Worm (Caenorhabditis elegans) whole organism, mixed stage, embryonic: ENCODE measurements around the gene ZK1248.20.
A peak's percentile ranks its signal among the peaks of the same experiment; 100 is the strongest.

ENCODE experiments used
- M03D4.4 ChIP-seq: sonication (generic microtip); optimal IDR thresholded peaks from 2 replicates; lab custom pipeline; 2017; ENCODE audit warnings: mild to moderate bottlenecking, missing genetic modification characterization, missing compliant biosample characterization
- bed-3 ChIP-seq: fragments of 200-800 bp; sonication (Bioruptor generic); optimal IDR thresholded peaks from 3 replicates; lab custom pipeline; 2018; ENCODE audit warnings: mild to moderate bottlenecking, missing genetic modification characterization, moderate library complexity, missing compliant biosample characterization
- blmp-1 ChIP-seq: fragments of 150-350 bp; optimal IDR thresholded peaks from 2 replicates; lab custom pipeline; 2014; ENCODE audit warnings: missing biosample characterization, missing genetic modification characterization
- ceh-39 ChIP-seq: fragments of 150-350 bp; optimal IDR thresholded peaks from 2 replicates; lab custom pipeline; 2014; ENCODE audit warnings: missing biosample characterization, missing genetic modification characterization
- ceh-43 ChIP-seq: fragments of 200-800 bp; sonication (Bioruptor generic); optimal IDR thresholded peaks from 2 replicates; lab custom pipeline; 2018; ENCODE audit warnings: mild to moderate bottlenecking, missing genetic modification characterization, moderate library complexity, missing compliant biosample characterization
- ceh-83 ChIP-seq: fragments of 200-800 bp; sonication (Bioruptor generic); optimal IDR thresholded peaks from 2 replicates; lab custom pipeline; 2018; ENCODE audit warnings: mild to moderate bottlenecking, missing genetic modification characterization, missing compliant biosample characterization
- ces-1 ChIP-seq: fragments of 150-350 bp; optimal IDR thresholded peaks from 2 replicates; lab custom pipeline; 2014; ENCODE audit warnings: missing biosample characterization, missing genetic modification reagents, missing genetic modification characterization
- cnd-1 ChIP-seq: fragments of 200-800 bp; sonication (Bioruptor generic); optimal IDR thresholded peaks from 2 replicates; lab custom pipeline; 2018; ENCODE audit warnings: mild to moderate bottlenecking, missing genetic modification characterization, missing compliant biosample characterization
- drap-1 ChIP-seq: fragments of 200-800 bp; sonication (Bioruptor generic); optimal IDR thresholded peaks from 3 replicates; lab custom pipeline; 2018; ENCODE audit warnings: mild to moderate bottlenecking, missing genetic modification characterization, missing compliant biosample characterization
- elt-1 ChIP-seq: sonication (generic microtip); optimal IDR thresholded peaks from 2 replicates; lab custom pipeline; 2017; ENCODE audit warnings: missing genetic modification characterization, mild to moderate bottlenecking, missing compliant biosample characterization, antibody characterized with exemption, moderate library complexity, borderline replicate concordance; ENCODE audit not compliant: insufficient read depth
- elt-3 ChIP-seq: fragments of 150-350 bp; optimal IDR thresholded peaks from 2 replicates; lab custom pipeline; 2014; ENCODE audit warnings: missing biosample characterization, missing genetic modification characterization
- flh-1 ChIP-seq: fragments of 200-800 bp; sonication (Bioruptor generic); optimal IDR thresholded peaks from 2 replicates; lab custom pipeline; 2018; ENCODE audit warnings: mild to moderate bottlenecking, missing genetic modification characterization, moderate library complexity, missing compliant biosample characterization
- ham-2 ChIP-seq: fragments of 200-800 bp; sonication (Bioruptor generic); optimal IDR thresholded peaks from 2 replicates; lab custom pipeline; 2018; ENCODE audit warnings: mild to moderate bottlenecking, missing genetic modification characterization, missing compliant biosample characterization
- hlh-1 ChIP-seq: fragments of 150-350 bp; optimal IDR thresholded peaks from 2 replicates; lab custom pipeline; 2014; ENCODE audit warnings: missing biosample characterization, missing genetic modification reagents, missing genetic modification characterization
- lin-13 ChIP-seq: fragments of 150-350 bp; optimal IDR thresholded peaks from 2 replicates; lab custom pipeline; 2014; ENCODE audit warnings: missing biosample characterization, missing genetic modification characterization
- lin-32 ChIP-seq: fragments of 200-800 bp; sonication (Bioruptor generic); optimal IDR thresholded peaks from 2 replicates; lab custom pipeline; 2018; ENCODE audit warnings: mild to moderate bottlenecking, missing genetic modification characterization, missing compliant biosample characterization
- lsy-2 ChIP-seq: fragments of 150-350 bp; optimal IDR thresholded peaks from 2 replicates; lab custom pipeline; 2014; ENCODE audit warnings: missing biosample characterization, missing genetic modification characterization
- mab-5 ChIP-seq: fragments of 150-350 bp; optimal IDR thresholded peaks from 2 replicates; lab custom pipeline; 2014; ENCODE audit warnings: missing biosample characterization, missing genetic modification characterization
- mls-2 ChIP-seq: sonication (generic microtip); optimal IDR thresholded peaks from 2 replicates; lab custom pipeline; 2016; ENCODE audit warnings: mild to moderate bottlenecking, missing genetic modification characterization, moderate library complexity, missing compliant biosample characterization
- nhr-2 ChIP-seq: fragments of 150-350 bp; optimal IDR thresholded peaks from 2 replicates; lab custom pipeline; 2014; ENCODE audit warnings: missing biosample characterization, missing genetic modification characterization
- nhr-237 ChIP-seq: fragments of 150-350 bp; optimal IDR thresholded peaks from 2 replicates; lab custom pipeline; 2014; ENCODE audit warnings: missing biosample characterization, missing genetic modification characterization
- nhr-28 ChIP-seq: fragments of 150-350 bp; optimal IDR thresholded peaks from 2 replicates; lab custom pipeline; 2014; ENCODE audit warnings: missing biosample characterization, missing genetic modification characterization
- nhr-76 ChIP-seq: sonication (generic microtip); optimal IDR thresholded peaks from 2 replicates; lab custom pipeline; 2017; ENCODE audit warnings: missing biosample characterization, missing genetic modification characterization
- pha-4 ChIP-seq: fragments of 150-350 bp; optimal IDR thresholded peaks from 2 replicates; lab custom pipeline; 2018; ENCODE audit warnings: missing biosample characterization, missing genetic modification reagents, missing genetic modification characterization
- tbx-8 ChIP-seq: fragments of 200-800 bp; sonication (Bioruptor generic); optimal IDR thresholded peaks from 2 replicates; lab custom pipeline; 2018; ENCODE audit warnings: mild to moderate bottlenecking, missing genetic modification characterization, moderate library complexity, missing compliant biosample characterization
- unc-120 ChIP-seq: sonication (generic microtip); optimal IDR thresholded peaks from 2 replicates; lab custom pipeline; 2017; ENCODE audit warnings: missing genetic modification characterization, missing compliant biosample characterization; ENCODE audit not compliant: poor library complexity, severe bottlenecking
- unc-62 ChIP-seq: fragments of 150-350 bp; optimal IDR thresholded peaks from 2 replicates; lab custom pipeline; 2014; ENCODE audit warnings: missing biosample characterization, missing genetic modification reagents, missing genetic modification characterization
- zip-8 ChIP-seq: fragments of 150-350 bp; optimal IDR thresholded peaks from 2 replicates; lab custom pipeline; 2014; ENCODE audit warnings: missing biosample characterization, missing genetic modification characterization
- ztf-11 ChIP-seq: fragments of 150-350 bp; optimal IDR thresholded peaks from 2 replicates; lab custom pipeline; 2014; ENCODE audit warnings: missing biosample characterization, missing genetic modification characterization

Gene ZK1248.20

ce11 chrII:5836153-5836719 is 19.8 kb downstream of the ZK1248.20 start, which contains the start of gene fzo-1:
Gene fzo-1, minus strand, starts transcription at chrII:5836203.
- TF ChIP-seq unc-120 (tag; lab: Kevin White, UChicago): peak; percentile 34
- no peak for TF ChIP-seq elt-1 (tag; lab: Kevin White, UChicago)
- TF ChIP-seq bed-3 (GFP tag; lab: Kevin White, UChicago): peak; percentile 19
- TF ChIP-seq cnd-1 (tag; lab: Kevin White, UChicago): peak; percentile 32
- TF ChIP-seq ceh-83: peak; percentile 59
- peak; percentile 32 for TF ChIP-seq lsy-2 (tag; lab: Kevin White, UChicago)
- no peak for TF ChIP-seq ztf-11 (tag; lab: Kevin White, UChicago)
- peak; percentile 38 for TF ChIP-seq nhr-237 (tag; lab: Kevin White, UChicago)
- peak; percentile 82 for TF ChIP-seq ces-1 (GFP tag; lab: Kevin White, UChicago)
- TF ChIP-seq lin-32: no peak
- peak; percentile 20 for TF ChIP-seq ceh-39
- no peak for TF ChIP-seq ceh-43
- TF ChIP-seq elt-3: no peak

ce11 chrII:5838453-5838852 is 22.0 kb downstream of the ZK1248.20 start, which contains the start of gene ZK1248.15:
Gene ZK1248.15, minus strand, starts transcription at chrII:5838553.
- no peak for TF ChIP-seq tbx-8 (GFP tag; lab: Kevin White, UChicago)
- TF ChIP-seq lsy-2 (tag; lab: Kevin White, UChicago): no peak
- no peak for TF ChIP-seq M03D4.4 (tag; lab: Kevin White, UChicago)
- TF ChIP-seq cnd-1 (tag; lab: Kevin White, UChicago): no peak
- TF ChIP-seq ham-2 (GFP tag; lab: Kevin White, UChicago): no peak
- no peak for TF ChIP-seq drap-1 (GFP tag; lab: Kevin White, UChicago)
- no peak for TF ChIP-seq nhr-28 (tag; lab: Kevin White, UChicago)
- no peak for TF ChIP-seq elt-3

ce11 chrII:5839227-5839626 is 22.8 kb downstream of the ZK1248.20 start, which contains the start of gene ZK1248.19:
Gene ZK1248.19, minus strand, starts transcription at chrII:5839414.
- TF ChIP-seq blmp-1 (tag; lab: Kevin White, UChicago) (no peak), ces-1 (GFP tag; lab: Kevin White, UChicago) (peak; percentile 41), mab-5 (tag; lab: Kevin White, UChicago) (no peak), mls-2 (no peak), nhr-237 (tag; lab: Kevin White, UChicago) (peak; percentile 7), drap-1 (GFP tag; lab: Kevin White, UChicago) (no peak), hlh-1 (tag; lab: Kevin White, UChicago) (peak; percentile 16)

- TF ChIP-seq drap-1 (GFP tag; lab: Kevin White, UChicago): no peak
- no peak for TF ChIP-seq cnd-1 (tag; lab: Kevin White, UChicago)
- no peak for TF ChIP-seq nhr-237 (tag; lab: Kevin White, UChicago)
- no peak for TF ChIP-seq blmp-1 (tag; lab: Kevin White, UChicago)
- no peak for TF ChIP-seq M03D4.4 (tag; lab: Kevin White, UChicago)
- no peak for TF ChIP-seq zip-8 (tag; lab: Kevin White, UChicago)
- TF ChIP-seq ztf-11 (tag; lab: Kevin White, UChicago): no peak
- peak; percentile 58 for TF ChIP-seq mab-5 (tag; lab: Kevin White, UChicago)
- no peak for TF ChIP-seq bed-3 (GFP tag; lab: Kevin White, UChicago)
- TF ChIP-seq flh-1 (GFP tag; lab: Kevin White, UChicago): no peak
- peak; percentile 75 for TF ChIP-seq unc-120 (tag; lab: Kevin White, UChicago)
- no peak for TF ChIP-seq lin-32
- no peak for TF ChIP-seq tbx-8 (GFP tag; lab: Kevin White, UChicago)
- TF ChIP-seq hlh-1 (tag; lab: Kevin White, UChicago): peak; percentile 55
- peak; percentile 76 for TF ChIP-seq unc-62 (GFP tag; lab: Kevin White, UChicago)
- no peak for TF ChIP-seq nhr-2 (tag; lab: Kevin White, UChicago)
- no peak for TF ChIP-seq elt-3
Observed at ce11 chrII:5841053-5841547, 24.7 kb downstream of the ZK1248.20 start, which contains the start of gene lec-5. Gene lec-5, minus strand, starts transcription at chrII:5841103.

ce11 chrII:5841866-5842265 is 25.4 kb downstream of the ZK1248.20 start, which contains the start of gene nep-25:
Gene nep-25, plus strand, starts transcription at chrII:5842240.
- TF ChIP-seq flh-1 (GFP tag; lab: Kevin White, UChicago) (no peak), blmp-1 (tag; lab: Kevin White, UChicago) (no peak), nhr-237 (tag; lab: Kevin White, UChicago) (no peak), pha-4 (tag; lab: Kevin White, UChicago) (no peak), ceh-39 (no peak), tbx-8 (GFP tag; lab: Kevin White, UChicago) (no peak), nhr-76 (tag; lab: Kevin White, UChicago) (no peak), ztf-11 (tag; lab: Kevin White, UChicago) (no peak), unc-120 (tag; lab: Kevin White, UChicago) (no peak), mls-2 (no peak), mab-5 (tag; lab: Kevin White, UChicago) (no peak), lin-13 (tag; lab: Kevin White, UChicago) (no peak), ces-1 (GFP tag; lab: Kevin White, UChicago) (no peak), cnd-1 (tag; lab: Kevin White, UChicago) (no peak), hlh-1 (tag; lab: Kevin White, UChicago) (no peak), drap-1 (GFP tag; lab: Kevin White, UChicago) (no peak), ceh-83 (no peak), lin-32 (no peak), lsy-2 (tag; lab: Kevin White, UChicago) (no peak)
- TF ChIP-seq, all 35 proteins: peak for 0
